Fruit fly (Drosophila melanogaster): ENCODE measurements around the gene CG31815.

The CG31815 gene

DNA sequence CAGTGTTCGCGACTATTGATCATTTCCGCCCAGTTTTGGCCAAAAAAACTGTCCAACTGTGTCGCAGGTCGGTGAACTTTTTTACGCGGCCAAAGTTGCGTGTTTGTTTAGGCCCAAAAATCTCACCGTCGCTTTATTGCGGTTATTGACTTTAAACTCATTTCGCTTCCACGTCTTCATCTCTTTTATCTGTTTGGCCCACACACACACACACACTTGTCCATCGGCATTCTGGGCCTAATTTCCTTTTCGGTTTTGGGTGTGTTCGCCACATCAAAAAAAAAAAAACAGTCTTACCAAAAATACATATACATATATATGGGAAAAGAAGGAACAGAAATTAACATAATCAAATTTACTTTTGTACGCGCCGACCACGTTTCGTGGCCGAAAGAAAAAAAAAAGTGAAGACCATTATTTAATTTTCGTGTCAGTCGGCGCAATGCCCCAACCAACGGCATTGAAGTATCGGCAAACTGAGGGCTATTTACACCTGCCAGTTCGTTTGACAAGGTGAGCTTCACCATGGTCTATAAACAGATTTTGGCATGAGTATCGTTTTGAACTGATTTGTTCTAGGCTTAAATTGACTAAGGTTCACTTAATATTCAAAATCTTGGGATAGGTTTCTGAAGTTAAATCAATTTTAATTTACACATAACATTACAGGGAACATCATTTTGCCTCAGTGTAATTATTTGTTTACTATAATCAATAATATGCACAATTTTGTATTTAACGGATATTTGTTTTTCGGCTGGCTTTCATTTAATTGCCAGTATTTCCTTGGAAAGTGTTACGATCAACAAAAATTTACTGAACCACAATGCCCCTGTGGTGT is at the start of gene CG31815:
Gene CG31815, plus strand, starts transcription at position 791 of the 841 bp plus-strand sequence.
- TF ChIP-seq insv (optimal IDR thresholded peaks at IDR 0.05): no peak
- TF ChIP-seq h (optimal IDR thresholded peaks at IDR 0.05): no peak
- no peak for TF ChIP-seq Myc (optimal IDR thresholded peaks at IDR 0.05)
- TF ChIP-seq Sin3A (optimal IDR thresholded peaks at IDR 0.05): no peak

DNA sequence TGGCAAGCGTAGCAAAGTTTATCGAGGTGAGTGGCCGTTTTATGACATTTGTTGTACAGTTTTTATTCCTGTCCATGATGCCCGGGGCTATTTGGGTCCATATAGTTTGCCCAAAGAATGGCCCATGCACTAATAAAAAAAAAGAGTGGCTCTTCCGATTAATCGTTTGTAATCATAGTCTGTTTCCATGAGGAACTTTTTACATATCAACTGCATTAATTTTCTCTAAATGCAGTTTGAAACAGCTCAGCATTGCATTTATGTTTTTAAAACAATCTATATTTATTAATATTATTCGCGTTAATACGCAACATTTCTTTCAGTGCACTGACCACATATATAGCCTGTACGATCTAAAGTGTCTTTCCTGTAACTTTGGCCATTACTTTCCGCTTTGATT is 45.7 kb upstream of the CG31815 start:
- TF ChIP-seq psq (optimal IDR thresholded peaks at IDR 0.05) (no peak), ttk (optimal IDR thresholded peaks at IDR 0.05) (no peak), Myc (optimal IDR thresholded peaks at IDR 0.05) (no peak), h (optimal IDR thresholded peaks at IDR 0.05) (no peak), insv (optimal IDR thresholded peaks at IDR 0.05) (no peak), Sin3A (optimal IDR thresholded peaks at IDR 0.05) (no peak)

DNA sequence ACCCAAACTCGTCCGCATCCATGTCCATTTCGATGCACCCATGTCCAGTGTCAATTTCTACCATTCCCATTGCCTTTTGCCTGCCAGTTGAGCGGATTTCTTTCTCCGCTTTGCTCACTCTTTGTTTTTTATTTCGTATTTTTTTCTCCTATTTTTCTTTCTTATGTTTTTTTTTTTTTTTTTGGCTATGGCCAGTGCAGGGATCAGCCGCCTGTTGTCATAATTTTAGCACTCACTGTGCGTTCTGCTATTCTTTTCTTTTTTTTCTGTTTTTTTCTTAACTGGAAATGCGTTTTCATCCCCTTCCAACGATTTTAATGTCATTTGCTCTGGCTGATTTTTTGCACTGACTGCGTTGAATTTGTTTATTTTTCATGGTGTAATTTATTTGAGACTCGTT is 43.2 kb upstream of the CG31815 start:
- TF ChIP-seq Myc (optimal IDR thresholded peaks at IDR 0.05) (no peak), Sin3A (optimal IDR thresholded peaks at IDR 0.05) (no peak), h (optimal IDR thresholded peaks at IDR 0.05) (no peak), ttk (optimal IDR thresholded peaks at IDR 0.05) (no peak), insv (optimal IDR thresholded peaks at IDR 0.05) (no peak), psq (optimal IDR thresholded peaks at IDR 0.05) (no peak)

DNA sequence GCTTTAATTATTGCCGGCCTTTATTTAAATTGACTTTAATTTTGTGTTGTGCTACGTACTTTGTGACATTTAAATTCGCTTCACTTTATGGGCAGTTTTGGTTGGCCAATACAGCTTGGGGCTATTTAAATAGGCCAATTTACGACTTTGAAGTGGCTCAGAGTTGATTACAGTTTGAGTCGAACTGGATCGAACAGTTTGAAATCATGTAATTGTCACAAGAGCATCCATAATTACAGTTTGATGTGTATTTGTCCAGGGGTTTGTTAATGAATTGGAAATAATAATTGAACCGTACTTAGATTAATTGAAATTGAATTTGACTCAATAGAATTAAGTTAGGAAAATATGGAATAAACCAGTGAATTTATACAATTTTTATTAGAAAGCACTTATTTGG is 22.9 kb upstream of the CG31815 start:
- no peak for TF ChIP-seq insv (optimal IDR thresholded peaks at IDR 0.05)
- no peak for TF ChIP-seq Myc (optimal IDR thresholded peaks at IDR 0.05)
- TF ChIP-seq Sin3A (optimal IDR thresholded peaks at IDR 0.05): no peak
- no peak for TF ChIP-seq psq (optimal IDR thresholded peaks at IDR 0.05)
- no peak for TF ChIP-seq ttk (optimal IDR thresholded peaks at IDR 0.05)
- TF ChIP-seq h (optimal IDR thresholded peaks at IDR 0.05): no peak

DNA sequence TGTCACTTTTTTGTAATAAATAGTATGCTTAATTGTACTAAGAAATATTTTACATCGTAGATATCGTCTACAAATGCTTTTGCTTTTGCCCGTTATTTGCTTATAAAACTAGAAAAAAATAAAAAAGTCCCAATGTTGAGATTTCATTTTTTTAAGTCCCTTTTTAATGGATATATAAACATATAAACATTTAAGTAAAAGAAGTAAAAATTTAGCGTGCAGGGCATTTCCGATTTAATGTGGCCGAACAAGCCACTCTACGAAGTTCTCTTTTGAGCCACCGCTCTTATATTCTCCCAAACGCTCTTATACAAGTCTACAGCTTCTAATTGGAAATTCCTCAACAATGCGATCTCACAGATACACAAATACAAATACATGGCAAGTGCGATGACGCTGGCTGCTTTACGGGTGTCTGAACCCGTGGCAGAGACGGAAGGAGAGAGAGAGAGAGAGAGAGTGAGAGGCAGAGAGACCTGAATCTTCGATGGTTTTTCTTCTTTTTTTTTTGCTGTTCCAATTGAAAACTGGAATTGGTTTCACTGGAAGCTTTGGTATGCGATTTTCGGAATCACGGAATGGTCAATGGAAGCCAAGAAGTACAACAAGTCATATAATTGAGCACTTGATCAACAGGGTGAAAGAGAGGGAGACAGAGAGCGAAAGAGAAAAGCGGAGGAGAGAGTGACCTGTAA is 17.8 kb upstream of the CG31815 start:
- TF ChIP-seq Sin3A (optimal IDR thresholded peaks at IDR 0.05) (no peak), h (optimal IDR thresholded peaks at IDR 0.05) (no peak), Myc (optimal IDR thresholded peaks at IDR 0.05) (no peak), psq (optimal IDR thresholded peaks at IDR 0.05) (no peak), ttk (optimal IDR thresholded peaks at IDR 0.05) (no peak), insv (optimal IDR thresholded peaks at IDR 0.05) (no peak)

DNA sequence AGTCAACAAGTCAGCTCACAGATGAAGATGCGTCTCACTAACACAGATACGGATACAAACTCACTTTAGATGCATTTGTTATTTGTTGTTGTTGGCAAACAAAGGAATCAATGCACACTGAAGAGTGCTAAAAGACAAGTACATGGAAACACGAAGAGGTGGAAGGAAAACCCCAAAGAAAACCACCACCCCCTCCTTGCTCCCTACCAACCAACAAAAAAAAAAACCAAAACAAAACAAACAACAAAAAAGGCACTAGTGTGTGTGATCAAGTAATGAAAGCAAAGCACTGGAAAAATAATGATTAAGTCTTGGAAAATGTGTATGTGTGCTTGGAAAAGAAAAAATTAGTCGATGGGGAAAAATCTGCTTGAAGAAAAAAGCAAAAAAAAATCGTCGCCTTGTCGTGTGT is 16.9 kb upstream of the CG31815 start:
- TF ChIP-seq h (optimal IDR thresholded peaks at IDR 0.05) (no peak), Myc (optimal IDR thresholded peaks at IDR 0.05) (no peak), insv (optimal IDR thresholded peaks at IDR 0.05) (no peak)

DNA sequence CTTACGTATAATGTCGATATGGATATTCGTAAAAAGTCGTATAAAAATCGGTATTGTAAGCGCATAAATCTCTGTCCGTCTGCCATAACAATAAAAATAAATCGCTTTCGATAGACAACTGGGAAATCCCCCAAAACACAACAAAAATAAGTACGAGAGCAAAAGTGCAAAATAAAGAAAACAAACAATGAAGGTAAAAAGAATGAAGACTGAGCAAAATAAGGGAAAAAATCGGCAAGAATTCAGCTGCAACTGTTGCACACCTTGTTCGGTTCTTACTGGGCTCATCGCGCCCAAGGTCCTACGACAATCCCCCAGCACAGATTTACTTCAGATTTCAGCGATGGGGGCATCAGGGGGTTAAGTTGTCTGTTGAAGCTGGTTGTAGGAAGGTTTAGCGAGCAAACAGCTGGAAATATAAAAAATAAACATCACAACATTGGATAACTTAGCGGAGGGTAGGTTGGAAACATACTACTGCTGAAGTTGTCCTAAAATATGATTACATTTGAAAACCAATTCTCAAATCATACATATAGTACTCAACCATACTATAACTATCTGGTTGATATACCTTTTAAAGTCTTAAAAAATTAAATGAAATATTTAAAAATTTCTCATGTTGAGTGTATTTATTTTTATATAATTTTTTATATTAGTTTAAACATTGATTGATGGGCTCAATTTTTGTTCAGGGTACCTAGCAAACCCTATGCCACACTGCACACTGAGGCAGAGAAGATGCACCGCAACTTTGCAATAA is 15.1 kb upstream of the CG31815 start:
- TF ChIP-seq psq (optimal IDR thresholded peaks at IDR 0.05) (no peak), h (optimal IDR thresholded peaks at IDR 0.05) (no peak), Myc (optimal IDR thresholded peaks at IDR 0.05) (no peak), ttk (optimal IDR thresholded peaks at IDR 0.05) (no peak), insv (optimal IDR thresholded peaks at IDR 0.05) (no peak), Sin3A (optimal IDR thresholded peaks at IDR 0.05) (no peak)

DNA sequence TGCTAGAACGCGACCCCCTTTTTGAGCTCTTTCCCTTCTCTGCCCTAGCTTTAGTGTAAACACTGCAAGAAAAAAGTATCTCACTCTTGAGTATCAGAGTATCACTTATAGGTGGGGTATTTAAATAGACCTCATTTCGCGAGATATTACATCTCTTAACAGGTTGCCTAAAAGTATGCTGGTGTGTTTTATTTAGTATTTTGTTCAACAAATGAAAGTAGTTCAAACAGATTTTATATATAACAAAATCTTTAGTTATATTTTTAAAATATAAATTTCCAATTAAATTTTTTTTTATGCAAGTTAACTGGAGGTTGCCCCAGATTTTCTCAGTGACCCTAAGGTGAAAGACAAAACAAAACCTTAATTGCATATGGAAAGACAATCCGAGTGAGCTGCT is 14.1 kb upstream of the CG31815 start:
- TF ChIP-seq ttk (optimal IDR thresholded peaks at IDR 0.05) (no peak), psq (optimal IDR thresholded peaks at IDR 0.05) (no peak), Sin3A (optimal IDR thresholded peaks at IDR 0.05) (no peak), Myc (optimal IDR thresholded peaks at IDR 0.05) (no peak), h (optimal IDR thresholded peaks at IDR 0.05) (no peak), insv (optimal IDR thresholded peaks at IDR 0.05) (no peak)

DNA sequence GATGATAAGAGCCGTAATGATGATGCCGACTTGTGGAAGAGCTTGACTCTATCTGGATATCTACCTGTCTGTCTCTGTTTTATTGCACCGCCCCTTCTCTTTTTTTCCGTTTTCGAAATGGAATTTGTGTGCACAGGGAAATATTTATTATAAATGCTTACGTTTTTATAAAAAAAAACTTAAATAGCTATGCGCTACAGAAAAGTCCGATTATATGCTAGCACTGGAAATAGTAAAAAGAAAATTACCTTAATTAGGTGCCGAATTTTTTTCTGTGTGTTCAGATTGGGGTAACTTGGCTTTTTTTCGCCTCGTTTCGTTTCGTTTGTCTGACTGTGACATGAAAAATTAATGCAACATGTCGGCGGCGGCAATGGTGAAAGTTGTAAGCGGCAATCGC is 13.7 kb upstream of the CG31815 start:
- TF ChIP-seq h (optimal IDR thresholded peaks at IDR 0.05) (no peak), ttk (optimal IDR thresholded peaks at IDR 0.05) (no peak), Sin3A (optimal IDR thresholded peaks at IDR 0.05) (no peak), Myc (optimal IDR thresholded peaks at IDR 0.05) (no peak), psq (optimal IDR thresholded peaks at IDR 0.05) (no peak), insv (optimal IDR thresholded peaks at IDR 0.05) (no peak)

DNA sequence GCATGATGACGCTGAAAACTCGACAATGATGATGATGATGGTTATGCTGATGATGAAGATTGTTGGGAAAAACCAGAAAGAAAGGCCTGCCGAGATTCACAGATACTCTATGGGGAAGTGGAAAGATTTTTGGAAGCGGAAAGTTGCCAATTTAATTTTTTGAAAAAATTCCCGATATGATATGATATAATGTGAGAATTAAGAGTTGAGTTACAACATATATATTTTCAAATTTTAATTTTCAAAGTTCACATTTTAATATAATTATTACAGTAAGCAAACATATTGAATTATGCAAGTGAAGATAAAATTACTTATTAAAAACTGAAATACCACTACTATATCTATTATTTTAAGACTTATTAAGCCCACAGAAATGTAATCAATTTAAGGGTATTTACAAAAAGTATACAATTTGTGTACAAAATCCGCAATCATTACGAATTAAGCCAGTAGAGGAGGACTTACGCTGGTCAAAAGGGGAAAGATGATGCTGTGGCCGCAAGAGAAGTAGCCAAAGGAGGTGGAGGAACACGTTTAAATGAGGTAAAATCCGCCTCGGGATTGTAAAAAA is 11.6 kb upstream of the CG31815 start:
- TF ChIP-seq insv (optimal IDR thresholded peaks at IDR 0.05): no peak
- TF ChIP-seq Myc (optimal IDR thresholded peaks at IDR 0.05): no peak
- TF ChIP-seq psq (optimal IDR thresholded peaks at IDR 0.05): no peak
- no peak for TF ChIP-seq h (optimal IDR thresholded peaks at IDR 0.05)
- no peak for TF ChIP-seq ttk (optimal IDR thresholded peaks at IDR 0.05)
- TF ChIP-seq Sin3A (optimal IDR thresholded peaks at IDR 0.05): no peak

DNA sequence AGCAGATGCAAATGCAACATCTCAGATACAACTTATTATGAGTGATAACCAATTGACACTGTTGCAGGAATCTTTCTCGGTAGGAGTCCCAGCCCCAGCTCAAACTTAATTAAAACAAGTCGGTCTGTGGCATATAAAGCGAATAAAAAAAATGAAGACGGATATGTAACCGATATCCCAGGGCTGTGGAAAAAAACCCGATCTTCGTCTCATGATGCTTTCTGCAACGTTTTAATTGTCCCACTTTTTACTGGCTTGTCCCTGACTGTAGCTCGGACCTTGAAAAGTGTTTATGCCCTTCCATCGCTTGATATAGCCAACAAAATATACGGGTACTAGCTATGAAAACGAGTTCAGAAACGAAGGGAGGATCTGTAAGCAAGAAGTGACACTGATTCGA is 11.0 kb upstream of the CG31815 start:
- TF ChIP-seq psq (optimal IDR thresholded peaks at IDR 0.05) (no peak), h (optimal IDR thresholded peaks at IDR 0.05) (no peak), Sin3A (optimal IDR thresholded peaks at IDR 0.05) (no peak)

DNA sequence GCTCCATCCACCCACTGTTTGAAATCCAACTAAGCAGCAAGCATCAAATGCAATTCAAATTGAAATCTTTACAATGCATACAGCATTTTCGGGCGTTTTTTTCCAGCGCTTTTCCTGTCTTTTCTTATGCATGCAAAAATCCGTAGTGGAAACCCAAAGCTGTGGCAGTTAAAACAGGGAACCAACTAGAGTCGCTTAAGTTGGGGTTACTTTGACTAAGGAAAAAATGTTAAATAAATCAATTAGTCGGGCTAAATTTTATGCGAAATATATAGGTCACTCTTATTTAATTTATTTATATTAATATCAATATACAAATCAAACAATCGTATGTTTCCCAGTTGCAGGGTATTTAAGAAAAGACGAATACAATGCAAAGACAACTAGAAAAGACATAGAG is 9.7 kb upstream of the CG31815 start:
- TF ChIP-seq Myc (optimal IDR thresholded peaks at IDR 0.05) (no peak), psq (optimal IDR thresholded peaks at IDR 0.05) (no peak), insv (optimal IDR thresholded peaks at IDR 0.05) (no peak), Sin3A (optimal IDR thresholded peaks at IDR 0.05) (no peak), h (optimal IDR thresholded peaks at IDR 0.05) (no peak), ttk (optimal IDR thresholded peaks at IDR 0.05) (no peak)
